Fruit fly (Drosophila melanogaster): ENCODE measurements around the gene CG1503.

CG1503 gene

dm6 chrX:21116864-21117464, 10.8 kb upstream of the CG1503 start, which contains the start of the genes unc and CG15445 (continued):
- peak; percentile 22; the same call in 1 of the 2 replicates for TF ChIP-seq CG6272 (GFP tag; IDR thresholded peaks at IDR 0.05)
- peak; percentile 44 for TF ChIP-seq CG17186 (GFP tag; optimal IDR thresholded peaks at IDR 0.05)
- TF ChIP-seq Lhr (GFP tag; optimal IDR thresholded peaks at IDR 0.05): peak; percentile 53
- TF ChIP-seq CTCF (GFP tag; optimal IDR thresholded peaks at IDR 0.05): peak; percentile 27
- TF ChIP-seq CG9215 (GFP tag; IDR thresholded peaks at IDR 0.05): peak; percentile 43
- TF ChIP-seq Dref (GFP tag; IDR thresholded peaks at IDR 0.05): peak; percentile 75
- peak; percentile 7 for TF ChIP-seq HmgZ (tag; optimal IDR thresholded peaks at IDR 0.05)
- TF ChIP-seq tin (GFP tag; optimal IDR thresholded peaks at IDR 0.05): peak; percentile 4
- TF ChIP-seq E2f2 (GFP tag; IDR thresholded peaks at IDR 0.05): peak; percentile 75
- peak; percentile 10 for TF ChIP-seq HLH54F (GFP tag; optimal IDR thresholded peaks at IDR 0.05)
- peak; percentile 78 for TF ChIP-seq ewg (GFP tag; optimal IDR thresholded peaks at IDR 0.05)
- TF ChIP-seq CG4707 (GFP tag; optimal IDR thresholded peaks at IDR 0.05): no peak
- TF ChIP-seq CG15269 (tag; optimal IDR thresholded peaks at IDR 0.05): no peak
- no peak for TF ChIP-seq bab2 (GFP tag; optimal IDR thresholded peaks at IDR 0.05)
- TF ChIP-seq org-1 (GFP tag; optimal IDR thresholded peaks at IDR 0.05): no peak
- TF ChIP-seq Hey (tag; optimal IDR thresholded peaks at IDR 0.05): no peak
- no peak for TF ChIP-seq Bteb2 (GFP tag; optimal IDR thresholded peaks at IDR 0.05)
- 0 out of 2 replicates have a peak, but pooled peaks have one; percentile 21 for TF ChIP-seq ssp (GFP tag; IDR thresholded peaks at IDR 0.05)
- TF ChIP-seq nerfin-2 (GFP tag; IDR thresholded peaks at IDR 0.05; ENCODE audit: partially characterized antibody): peak; percentile 69
- TF ChIP-seq Abd-B (GFP tag; optimal IDR thresholded peaks at IDR 0.05): peak; percentile 77
- peak; percentile 94 for TF ChIP-seq amos (GFP tag; IDR thresholded peaks at IDR 0.05; ENCODE audit: partially characterized antibody)
- peak; percentile 97 for TF ChIP-seq Myb (GFP tag; optimal IDR thresholded peaks at IDR 0.05)
- TF ChIP-seq CG34422 (GFP tag; IDR thresholded peaks at IDR 0.05): 0 out of 3 replicates have a peak, but pooled peaks have one; percentile 34
- peak; percentile 61 for TF ChIP-seq slbo (GFP tag; IDR thresholded peaks at IDR 0.05)
- TF ChIP-seq sna (GFP tag; IDR thresholded peaks at IDR 0.05; ENCODE audit: partially characterized antibody): peak; percentile 68; the same call in 1 of the 2 replicates
- TF ChIP-seq vfl (GFP tag; optimal IDR thresholded peaks at IDR 0.05): no peak
- peak; percentile 59 to 88 for TF ChIP-seq crp (GFP tag; optimal IDR thresholded peaks at IDR 0.05)
- TF ChIP-seq Dip3 (GFP tag; optimal IDR thresholded peaks at IDR 0.05): peak; percentile 22
- TF ChIP-seq CG6254 (GFP tag; optimal IDR thresholded peaks at IDR 0.05): no peak
- TF ChIP-seq pum (GFP tag; optimal IDR thresholded peaks at IDR 0.05): no peak
- TF ChIP-seq CG11504 (tag; optimal IDR thresholded peaks at IDR 0.05): peak; percentile 76
- peak; percentile 80 for TF ChIP-seq unc-4 (GFP tag; IDR thresholded peaks at IDR 0.05; ENCODE audit: partially characterized antibody)
- peak; percentile 66; the same call in 2 of the 4 replicates for TF ChIP-seq Gug (GFP tag; IDR thresholded peaks at IDR 0.05)
- no peak for TF ChIP-seq grau (tag; optimal IDR thresholded peaks at IDR 0.05)
- TF ChIP-seq CG11093 (GFP tag; IDR thresholded peaks at IDR 0.05): no peak
- peak; percentile 19 for TF ChIP-seq CG9727 (GFP tag; optimal IDR thresholded peaks at IDR 0.05)
- TF ChIP-seq CG7928 (GFP tag; optimal IDR thresholded peaks at IDR 0.05): peak; percentile 5
- TF ChIP-seq Ets65A (GFP tag): peak; percentile 93
- TF ChIP-seq Ptx1 (GFP tag; IDR thresholded peaks at IDR 0.05): 0 out of 2 replicates have a peak, but pooled peaks have one; percentile 8
- no peak for TF ChIP-seq CG12659 (GFP tag; optimal IDR thresholded peaks at IDR 0.05)
- TF ChIP-seq zen2 (GFP tag; IDR thresholded peaks at IDR 0.05; ENCODE audit: partially characterized antibody): peak; percentile 34; the same call in 1 of the 3 replicates
- TF ChIP-seq MBD-R2 (GFP tag; IDR thresholded peaks at IDR 0.05): peak; percentile 89
- TF ChIP-seq CG13424 (tag; optimal IDR thresholded peaks at IDR 0.05): no peak
- peak; percentile 53 for TF ChIP-seq YL-1 (GFP tag; optimal IDR thresholded peaks at IDR 0.05)
- no peak for TF ChIP-seq Bdp1 (GFP tag; optimal IDR thresholded peaks at IDR 0.05)
- peak; percentile 5 to 48 for TF ChIP-seq tll (GFP tag; optimal IDR thresholded peaks at IDR 0.05)
- TF ChIP-seq Atf-2 (GFP tag; optimal IDR thresholded peaks at IDR 0.05): peak; percentile 8
- no peak for TF ChIP-seq ac (GFP tag; optimal IDR thresholded peaks at IDR 0.05)
- TF ChIP-seq CG18764 (GFP tag; optimal IDR thresholded peaks at IDR 0.05): peak; percentile 8
- peak; percentile 28 for TF ChIP-seq CG17829 (tag; optimal IDR thresholded peaks at IDR 0.05)
